Worm (Caenorhabditis elegans): ENCODE measurements around the gene ocr-3.

Gene ocr-3

ce11 chrX:15168424-15168823 lies at the start of gene ocr-3:
Gene ocr-3 (plus strand): TSS chrX:15168724.
- TF ChIP-seq hlh-15 (tag; optimal IDR thresholded peaks at IDR 0.05) (no peak), ceh-22 (tag; optimal IDR thresholded peaks at IDR 0.05) (no peak), pag-3 (tag; optimal IDR thresholded peaks at IDR 0.05; ENCODE audit: borderline replicate concordance) (no peak), dmd-4 (tag; optimal IDR thresholded peaks at IDR 0.05; ENCODE audit: borderline replicate concordance) (no peak), syd-9 (tag; optimal IDR thresholded peaks at IDR 0.05) (no peak), nhr-232 (tag; optimal IDR thresholded peaks at IDR 0.05) (no peak), lin-11 (tag; optimal IDR thresholded peaks at IDR 0.05) (no peak), ceh-34 (tag; optimal IDR thresholded peaks at IDR 0.05) (no peak), tbx-7 (tag; optimal IDR thresholded peaks at IDR 0.05) (no peak), sox-2 (GFP tag; IDR thresholded peaks at IDR 0.05) (no peak), pax-1 (tag; optimal IDR thresholded peaks at IDR 0.05) (no peak), ama-1 (optimal IDR thresholded peaks at IDR 0.05) (no peak), hlh-6 (tag; optimal IDR thresholded peaks at IDR 0.05) (no peak), K02D7.2 (tag; optimal IDR thresholded peaks at IDR 0.05) (no peak)

ce11 chrX:15120545-15120944 lies 48.0 kb upstream of the ocr-3 start:
- no peak for TF ChIP-seq sox-4 (tag; optimal IDR thresholded peaks at IDR 0.05)
- TF ChIP-seq che-1 (tag; optimal IDR thresholded peaks at IDR 0.05): no peak
- TF ChIP-seq unc-42 (tag; optimal IDR thresholded peaks at IDR 0.05): no peak
- no peak for TF ChIP-seq sox-2 (GFP tag; IDR thresholded peaks at IDR 0.05)
- TF ChIP-seq ceh-9 (tag; optimal IDR thresholded peaks at IDR 0.05): no peak
- no peak for TF ChIP-seq madf-2 (tag; optimal IDR thresholded peaks at IDR 0.05)

ce11 chrX:15125138-15125537 lies 43.4 kb upstream of the ocr-3 start:
- TF ChIP-seq F13H6.1 (tag; optimal IDR thresholded peaks at IDR 0.05): no peak
- TF ChIP-seq nhr-232 (tag; optimal IDR thresholded peaks at IDR 0.05): no peak
- TF ChIP-seq unc-42 (tag; optimal IDR thresholded peaks at IDR 0.05): peak; percentile 69

ce11 chrX:15126736-15127135 lies 41.8 kb upstream of the ocr-3 start:
- TF ChIP-seq lim-6 (tag; optimal IDR thresholded peaks at IDR 0.05) (no peak), elt-4 (tag; optimal IDR thresholded peaks at IDR 0.05) (no peak), ceh-6 (GFP tag; optimal IDR thresholded peaks at IDR 0.05) (no peak), che-1 (tag; optimal IDR thresholded peaks at IDR 0.05) (no peak)

ce11 chrX:15127338-15127737 lies 41.2 kb upstream of the ocr-3 start:
- no peak for TF ChIP-seq pros-1 (tag; optimal IDR thresholded peaks at IDR 0.05)
- TF ChIP-seq fkh-10 (GFP tag; optimal IDR thresholded peaks at IDR 0.05): no peak
- no peak for TF ChIP-seq syd-9 (tag; optimal IDR thresholded peaks at IDR 0.05)
- TF ChIP-seq gmeb-2 (tag; optimal IDR thresholded peaks at IDR 0.05): no peak
- no peak for TF ChIP-seq nhr-232 (tag; optimal IDR thresholded peaks at IDR 0.05)
- TF ChIP-seq ceh-34 (tag; optimal IDR thresholded peaks at IDR 0.05): no peak
- no peak for TF ChIP-seq ref-2 (tag; optimal IDR thresholded peaks at IDR 0.05)
- no peak for TF ChIP-seq unc-3 (GFP tag; conservative IDR thresholded peaks at IDR 0.05)
- no peak for TF ChIP-seq unc-3 (tag; optimal IDR thresholded peaks at IDR 0.05)
- no peak for TF ChIP-seq K02D7.2 (tag; optimal IDR thresholded peaks at IDR 0.05)
- TF ChIP-seq unc-42 (tag; optimal IDR thresholded peaks at IDR 0.05): no peak
- TF ChIP-seq Y22D7AL.16 (tag; optimal IDR thresholded peaks at IDR 0.05): no peak
- TF ChIP-seq ceh-30 (tag; optimal IDR thresholded peaks at IDR 0.05): no peak

- TF ChIP-seq pros-1 (tag; optimal IDR thresholded peaks at IDR 0.05) (no peak), nhr-11 (tag; optimal IDR thresholded peaks at IDR 0.05) (no peak), hlh-8 (tag; optimal IDR thresholded peaks at IDR 0.05) (no peak), ceh-31 (tag; optimal IDR thresholded peaks at IDR 0.05) (no peak), che-1 (tag; optimal IDR thresholded peaks at IDR 0.05) (no peak), unc-42 (tag; optimal IDR thresholded peaks at IDR 0.05) (peak; percentile 87)
Measured at ce11 chrX:15128184-15128583, 40.3 kb upstream of the ocr-3 start.
